Fruit fly (Drosophila melanogaster): Measurements from ENCODE around the gene Bem46.

DNA sequence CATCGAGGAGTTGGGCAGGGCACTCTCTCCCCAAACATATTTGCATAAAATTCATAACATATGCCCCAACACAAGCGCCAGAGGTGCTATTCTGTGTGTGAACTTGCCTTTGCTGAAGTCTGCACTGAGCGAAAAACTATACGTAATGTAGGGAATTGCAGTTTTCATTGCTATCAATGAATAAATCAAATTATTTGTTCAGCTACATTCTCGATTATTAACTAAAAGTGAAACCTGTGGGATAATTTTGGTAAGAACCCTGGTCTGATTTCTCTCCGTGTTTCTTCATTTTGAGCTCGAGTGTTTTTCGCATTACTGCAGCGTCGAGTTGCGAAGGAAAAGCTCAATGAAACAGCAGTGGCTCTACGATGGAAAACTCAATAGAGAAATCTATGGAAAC is 45.3 kb upstream of the Bem46 start:
- TF ChIP-seq EcR (GFP tag; optimal IDR thresholded peaks at IDR 0.05) (no peak), CG13204 (GFP tag; optimal IDR thresholded peaks at IDR 0.05) (no peak), CG34367 (tag; optimal IDR thresholded peaks at IDR 0.05) (no peak), CG10348 (GFP tag; IDR thresholded peaks at IDR 0.05) (no peak), CG32121 (GFP tag; IDR thresholded peaks at IDR 0.05) (no peak), fd96Ca (GFP tag; IDR thresholded peaks at IDR 0.05) (0 out of 3 replicates have a peak, but pooled peaks have one; percentile 49), CG4496 (GFP tag; IDR thresholded peaks at IDR 0.05) (peak; percentile 53; the same call in 1 of the 3 replicates), Snoo (tag; optimal IDR thresholded peaks at IDR 0.05) (no peak), Pif1B (GFP tag; optimal IDR thresholded peaks at IDR 0.05) (no peak)
